Fruit fly (Drosophila melanogaster): ENCODE data around the gene alpha4GT1.

Gene alpha4GT1

dm6 chr2L:3039774-3040173, 16.8 kb upstream of the alpha4GT1 start, which contains the start of the genes cnir and CG17221 (continued):
- TF ChIP-seq otp (GFP tag; IDR thresholded peaks at IDR 0.05) (peak; percentile 28; the same call in 1 of the 3 replicates), NFAT (GFP tag; IDR thresholded peaks at IDR 0.05) (peak; percentile 47; the same call in 1 of the 2 replicates), vnd (GFP tag; IDR thresholded peaks at IDR 0.05; ENCODE audit: partially characterized antibody) (peak; percentile 41; the same call in 1 of the 3 replicates), CG8924 (tag; optimal IDR thresholded peaks at IDR 0.05) (peak; percentile 61), CG10431 (GFP tag; optimal IDR thresholded peaks at IDR 0.05) (no peak), vvl (GFP tag; IDR thresholded peaks at IDR 0.05) (peak; percentile 61), CG10321 (GFP tag; IDR thresholded peaks at IDR 0.05) (no peak), lab (GFP tag; optimal IDR thresholded peaks at IDR 0.05) (peak; percentile 77), Jarid2 (GFP tag; optimal IDR thresholded peaks at IDR 0.05) (no peak), ERR (GFP tag; optimal IDR thresholded peaks at IDR 0.05) (peak; percentile 48), CG12744 (GFP tag; optimal IDR thresholded peaks at IDR 0.05) (peak; percentile 17), Hr51 (GFP tag; optimal IDR thresholded peaks at IDR 0.05) (peak; percentile 60 to 66), lbe (GFP tag; optimal IDR thresholded peaks at IDR 0.05) (peak; percentile 81), HmgD (GFP tag; optimal IDR thresholded peaks at IDR 0.05) (no peak), Mrtf (GFP tag; IDR thresholded peaks at IDR 0.05) (no peak), HLH54F (GFP tag; optimal IDR thresholded peaks at IDR 0.05) (peak; percentile 76), bigmax (GFP tag; optimal IDR thresholded peaks at IDR 0.05) (no peak), oc (tag; optimal IDR thresholded peaks at IDR 0.05) (no peak), CG1603 (tag; optimal IDR thresholded peaks at IDR 0.05) (peak; percentile 72), YL-1 (GFP tag; optimal IDR thresholded peaks at IDR 0.05) (peak; percentile 77), Doc3 (GFP tag; IDR thresholded peaks at IDR 0.05; ENCODE audit: partially characterized antibody) (no peak; the same call in 2 of the 3 replicates), btn (GFP tag; optimal IDR thresholded peaks at IDR 0.05) (peak; percentile 38), maf-S (GFP tag; optimal IDR thresholded peaks at IDR 0.05) (peak; percentile 66), Mad (GFP tag; optimal IDR thresholded peaks at IDR 0.05) (peak; percentile 68), Lhr (GFP tag; optimal IDR thresholded peaks at IDR 0.05) (no peak), cad (GFP tag; optimal IDR thresholded peaks at IDR 0.05) (no peak), Doc2 (GFP tag; IDR thresholded peaks at IDR 0.05) (no peak), CG7963 (GFP tag; IDR thresholded peaks at IDR 0.05; ENCODE audit: partially characterized antibody) (no peak), Six4 (GFP tag; optimal IDR thresholded peaks at IDR 0.05) (peak; percentile 64), CG34376 (GFP tag; optimal IDR thresholded peaks at IDR 0.05) (peak; percentile 59), sob (GFP tag; IDR thresholded peaks at IDR 0.05) (peak; percentile 60), CG30403 (GFP tag; optimal IDR thresholded peaks at IDR 0.05) (peak; percentile 78), Oaz (GFP tag; IDR thresholded peaks at IDR 0.05) (no peak), ro (GFP tag; IDR thresholded peaks at IDR 0.05) (no peak), CG34224 (GFP tag; IDR thresholded peaks at IDR 0.05; ENCODE audit: partially characterized antibody) (peak; percentile 53), CG4328 (GFP tag; optimal IDR thresholded peaks at IDR 0.05) (peak; percentile 61), HLHmδ (GFP tag; optimal IDR thresholded peaks at IDR 0.05) (no peak), CG3726 (GFP tag; IDR thresholded peaks at IDR 0.05) (no peak), CG4617 (GFP tag; optimal IDR thresholded peaks at IDR 0.05; ENCODE audit: borderline replicate concordance) (peak; percentile 88), CG17328 (GFP tag; IDR thresholded peaks at IDR 0.05) (no peak), ind (GFP tag; optimal IDR thresholded peaks at IDR 0.05) (peak; percentile 73), sisA (GFP tag; IDR thresholded peaks at IDR 0.05) (no peak; the same call in 1 of the 2 replicates), gsb (GFP tag; IDR thresholded peaks at IDR 0.05) (no peak), CG9437 (GFP tag; optimal IDR thresholded peaks at IDR 0.05) (peak; percentile 73), HLH4C (GFP tag; IDR thresholded peaks at IDR 0.05; ENCODE audit: partially characterized antibody) (no peak; the same call in 2 of the 3 replicates), PHDP (tag; optimal IDR thresholded peaks at IDR 0.05) (peak; percentile 68), CG6854 (GFP tag; optimal IDR thresholded peaks at IDR 0.05) (no peak), chinmo (GFP tag; IDR thresholded peaks at IDR 0.05; ENCODE audit: partially characterized antibody) (no peak), Ptx1 (GFP tag; IDR thresholded peaks at IDR 0.05) (no peak), grau (tag; optimal IDR thresholded peaks at IDR 0.05) (peak; percentile 67), CG8944 (GFP tag; optimal IDR thresholded peaks at IDR 0.05) (peak; percentile 63)

Data from whole organism, embryonic.